Worm (Caenorhabditis elegans) whole organism, L4/young adult: ENCODE data around the gene T08B6.1.

ENCODE experiments used
- W03F9.2 ChIP-seq: fragments of 150-350 bp; optimal IDR thresholded peaks from 2 replicates; lab custom pipeline; 2014; ENCODE audit warnings: missing biosample characterization, missing genetic modification characterization
- him-1 ChIP-seq: sonication (generic microtip); optimal IDR thresholded peaks from 2 replicates; lab custom pipeline; 2016; ENCODE audit warnings: missing genotype, missing genetic modification reagents, missing genetic modification characterization, missing compliant biosample characterization

- TF ChIP-seq W03F9.2 (tag; lab: Kevin White, UChicago) (no peak), him-1 (tag; lab: Kevin White, UChicago) (no peak)
These were observed 45.1 kb downstream of the T08B6.1 start for ce11 chrIV:4842030-4842429.
